Fruit fly (Drosophila melanogaster): Measurements from ENCODE around the gene CG6999.

The CG6999 gene

dm6 chrX:9082600-9082999, 5.6 kb upstream of the CG6999 start, which contains the start of gene APC4:
Gene APC4 (plus strand): TSS chrX:9082931.
- TF ChIP-seq CG30020 (tag; optimal IDR thresholded peaks at IDR 0.05) (peak; percentile 28), ERR (GFP tag; optimal IDR thresholded peaks at IDR 0.05) (no peak), Rfx (GFP tag; IDR thresholded peaks at IDR 0.05) (0 out of 2 replicates have a peak, but pooled peaks have one; percentile 26), phol (tag; optimal IDR thresholded peaks at IDR 0.05) (peak; percentile 60), Neu2 (GFP tag; optimal IDR thresholded peaks at IDR 0.05; ENCODE audit: borderline replicate concordance) (no peak), CG6654 (GFP tag; optimal IDR thresholded peaks at IDR 0.05) (no peak), wor (GFP tag; IDR thresholded peaks at IDR 0.05) (no peak), CG30431 (GFP tag; optimal IDR thresholded peaks at IDR 0.05) (no peak), Dip2 (GFP tag; IDR thresholded peaks at IDR 0.05) (no peak), Abd-B (GFP tag; optimal IDR thresholded peaks at IDR 0.05) (peak; percentile 24), sens (GFP tag) (peak; percentile 89), Hey (tag; optimal IDR thresholded peaks at IDR 0.05) (no peak), zfh2 (GFP tag; optimal IDR thresholded peaks at IDR 0.05) (peak; percentile 36), ap (GFP tag; IDR thresholded peaks at IDR 0.05) (no peak), CG4820 (GFP tag; optimal IDR thresholded peaks at IDR 0.05) (peak; percentile 31), CG16815 (GFP tag; optimal IDR thresholded peaks at IDR 0.05) (no peak), CG17829 (tag; optimal IDR thresholded peaks at IDR 0.05) (peak; percentile 14), pzg (GFP tag; optimal IDR thresholded peaks at IDR 0.05) (peak; percentile 12), row (GFP tag; IDR thresholded peaks at IDR 0.05) (peak; percentile 75), kni (GFP tag; optimal IDR thresholded peaks at IDR 0.05) (no peak), CG1792 (GFP tag; optimal IDR thresholded peaks at IDR 0.05) (no peak), onecut (GFP tag; IDR thresholded peaks at IDR 0.05) (no peak), CG1233 (GFP tag; optimal IDR thresholded peaks at IDR 0.05) (peak; percentile 14), sug (tag; optimal IDR thresholded peaks at IDR 0.05) (peak; percentile 50), CG12391 (tag; optimal IDR thresholded peaks at IDR 0.05) (peak; percentile 56), cato (GFP tag; optimal IDR thresholded peaks at IDR 0.05; ENCODE audit: borderline replicate concordance) (no peak), schlank (tag; optimal IDR thresholded peaks at IDR 0.05) (no peak), CG10959 (GFP tag; IDR thresholded peaks at IDR 0.05) (no peak), CG2712 (tag; optimal IDR thresholded peaks at IDR 0.05) (peak; percentile 23), Lhr (GFP tag; optimal IDR thresholded peaks at IDR 0.05) (no peak), Optix (GFP tag; IDR thresholded peaks at IDR 0.05) (no peak), CHES-1-like (GFP tag; optimal IDR thresholded peaks at IDR 0.05) (peak; percentile 38), Lpt (GFP tag; optimal IDR thresholded peaks at IDR 0.05) (no peak), CG12659 (GFP tag; optimal IDR thresholded peaks at IDR 0.05) (peak; percentile 49), CG17359 (tag; optimal IDR thresholded peaks at IDR 0.05) (peak; percentile 25), chinmo (GFP tag; IDR thresholded peaks at IDR 0.05; ENCODE audit: partially characterized antibody) (no peak), CG16813 (GFP tag; IDR thresholded peaks at IDR 0.05; ENCODE audit: partially characterized antibody) (no peak), CG10267 (tag; optimal IDR thresholded peaks at IDR 0.05) (peak; percentile 33), Hmr (GFP tag; optimal IDR thresholded peaks at IDR 0.05) (peak; percentile 17), ro (GFP tag; IDR thresholded peaks at IDR 0.05) (no peak), eyg (GFP tag; optimal IDR thresholded peaks at IDR 0.05) (no peak), Sin3A (optimal IDR thresholded peaks at IDR 0.05) (no peak), BEAF-32 (GFP tag; optimal IDR thresholded peaks at IDR 0.05) (peak; percentile 47), CG2678 (tag; optimal IDR thresholded peaks at IDR 0.05) (peak; percentile 54), grau (tag; optimal IDR thresholded peaks at IDR 0.05) (peak; percentile 48), her (GFP tag; optimal IDR thresholded peaks at IDR 0.05) (no peak), Xrp1 (GFP tag; IDR thresholded peaks at IDR 0.05) (0 out of 2 replicates have a peak, but pooled peaks have one; percentile 26), Pdp1 (GFP tag; optimal IDR thresholded peaks at IDR 0.05) (peak in 1 of 2 experiments; percentile 21), bowl (GFP tag; IDR thresholded peaks at IDR 0.05) (no peak), CG8281 (tag; optimal IDR thresholded peaks at IDR 0.05) (no peak), nmo (GFP tag; optimal IDR thresholded peaks at IDR 0.05) (peak; percentile 49)

Measured in whole organism, embryonic.